Worm (Caenorhabditis elegans): Measurements from ENCODE around the gene faah-6.

The faah-6 gene

DNA sequence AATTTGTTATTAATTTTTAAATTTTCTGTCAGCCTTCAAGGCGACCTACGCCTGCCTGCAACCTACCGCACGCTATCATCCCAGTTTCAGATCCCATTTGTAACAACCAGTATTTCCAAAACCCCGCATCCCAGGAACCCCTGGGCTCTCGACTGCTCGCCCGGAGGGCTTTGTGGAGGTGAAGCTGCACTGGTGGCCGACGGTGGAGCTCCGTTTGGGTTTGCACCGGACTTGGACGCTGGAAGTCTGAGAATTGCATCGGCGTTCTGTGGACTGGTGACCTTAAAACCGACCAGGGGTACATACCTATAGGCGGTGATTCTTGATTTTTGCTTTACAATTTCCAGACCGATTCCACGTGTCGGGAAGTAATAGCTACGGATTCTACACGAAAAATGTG, 1.2 kb downstream of the faah-6 start:
- TF ChIP-seq pha-4 (tag; optimal IDR thresholded peaks at IDR 0.05): no peak
- peak; percentile 42; the same call in 1 of the 2 replicates for TF ChIP-seq egrh-3 (GFP tag; IDR thresholded peaks at IDR 0.05)
- TF ChIP-seq zfh-2 (GFP tag; conservative IDR thresholded peaks at IDR 0.05): peak; percentile 78
- no peak for TF ChIP-seq C17E4.6 (GFP tag; IDR thresholded peaks at IDR 0.05)
- no peak for TF ChIP-seq mes-4 (tag; optimal IDR thresholded peaks at IDR 0.05)

DNA sequence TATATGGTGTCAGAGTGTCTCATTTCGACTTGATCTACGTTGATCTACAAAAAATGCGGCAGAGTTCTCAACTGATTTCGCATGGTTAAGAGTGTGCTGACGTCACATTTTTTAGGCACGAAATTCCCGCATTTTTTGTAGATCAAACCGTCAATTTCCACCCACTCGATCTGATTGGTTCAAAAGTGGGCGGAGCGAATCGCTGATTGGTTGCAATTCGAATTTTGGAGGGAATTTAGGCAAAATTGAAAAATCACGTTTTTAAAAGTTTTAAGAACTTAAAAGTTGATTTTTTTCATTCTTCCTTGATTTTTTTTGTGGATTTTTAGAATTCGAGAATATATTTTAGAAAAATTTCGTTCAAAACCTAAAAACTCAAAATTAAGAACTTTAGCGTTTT, 6.1 kb downstream of the faah-6 start:
- TF ChIP-seq nfyb-1 (GFP tag; IDR thresholded peaks at IDR 0.05): 0 out of 2 replicates have a peak, but pooled peaks have one; percentile 48
- no peak for TF ChIP-seq aptf-2 (GFP tag; conservative IDR thresholded peaks at IDR 0.05)

DNA sequence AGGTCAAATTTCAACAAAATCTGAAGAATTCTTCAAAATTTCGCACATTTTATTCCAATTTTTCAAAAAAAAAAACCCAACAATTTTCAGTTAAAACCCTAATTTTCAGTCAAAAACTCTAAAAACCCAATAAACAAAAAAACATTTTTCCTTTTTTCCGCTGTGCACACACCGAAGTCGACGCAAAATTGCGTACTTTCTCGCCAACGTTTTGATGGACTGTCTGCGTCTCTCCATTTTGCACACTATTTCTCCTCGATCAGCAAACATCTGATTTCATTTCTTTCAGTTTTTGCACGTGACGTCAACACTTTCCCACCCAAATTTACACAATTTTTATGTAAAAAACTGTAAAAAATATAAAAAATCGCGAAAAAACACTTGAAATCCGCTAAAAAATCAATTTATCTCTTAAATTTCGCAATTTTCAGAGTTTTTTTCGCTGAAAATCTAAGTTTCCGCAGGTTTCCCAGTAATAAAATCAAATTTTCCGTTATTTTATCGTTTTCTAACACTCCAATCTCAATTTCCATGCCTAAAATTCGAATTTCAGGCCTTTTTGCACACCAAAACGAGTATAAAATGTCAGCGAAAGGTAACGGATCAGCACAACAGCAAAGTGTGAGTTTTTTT, 7.0 kb downstream of the faah-6 start, which contains the start of gene crh-1:
Gene crh-1, plus strand, starts transcription at position 583 of the 633 bp plus-strand sequence.
- peak; percentile 71; the same call in 1 of the 2 replicates for TF ChIP-seq pbrm-1 (GFP tag; IDR thresholded peaks at IDR 0.05)
- no peak for TF ChIP-seq ama-1 (optimal IDR thresholded peaks at IDR 0.05)
- no peak for TF ChIP-seq ama-1 (GFP tag; optimal IDR thresholded peaks at IDR 0.05)
- peak; percentile 57 for TF ChIP-seq D2030.7 (GFP tag; IDR thresholded peaks at IDR 0.05)
- peak; percentile 43; the same call in 1 of the 2 replicates for TF ChIP-seq ceh-91 (GFP tag; IDR thresholded peaks at IDR 0.05)
- TF ChIP-seq snpc-1.3 (tag; optimal IDR thresholded peaks at IDR 0.05; ENCODE audit: insufficient read depth): peak; percentile 56
- TF ChIP-seq attf-6 (GFP tag; IDR thresholded peaks at IDR 0.05): no peak
- no peak for TF ChIP-seq egl-18 (GFP tag; IDR thresholded peaks at IDR 0.05)
- TF ChIP-seq sea-2 (GFP tag; IDR thresholded peaks at IDR 0.05): no peak
- no peak for TF ChIP-seq rpc-1 (optimal IDR thresholded peaks at IDR 0.05)
- TF ChIP-seq rpc-1 (tag; optimal IDR thresholded peaks at IDR 0.05): no peak
- TF ChIP-seq lag-1 (GFP tag; IDR thresholded peaks at IDR 0.05): no peak
- TF ChIP-seq cebp-1 (GFP tag; IDR thresholded peaks at IDR 0.05): no peak
- peak; percentile 7 for TF ChIP-seq cebp-1 (tag; optimal IDR thresholded peaks at IDR 0.05)
- no peak for TF ChIP-seq nhr-90 (tag; optimal IDR thresholded peaks at IDR 0.05)
- TF ChIP-seq nfya-1 (tag; optimal IDR thresholded peaks at IDR 0.05; ENCODE audit: borderline replicate concordance, insufficient read depth): no peak
- TF ChIP-seq unc-62 (GFP tag; optimal IDR thresholded peaks at IDR 0.05): no peak
- TF ChIP-seq gei-17 (GFP tag; optimal IDR thresholded peaks at IDR 0.05): peak; percentile 33
- no peak for TF ChIP-seq somi-1 (GFP tag; optimal IDR thresholded peaks at IDR 0.05)
- TF ChIP-seq hsf-1 (GFP tag; IDR thresholded peaks at IDR 0.05): no peak
- TF ChIP-seq hmg-1.2 (GFP tag; IDR thresholded peaks at IDR 0.05): peak; percentile 99
- TF ChIP-seq ztf-18 (tag; optimal IDR thresholded peaks at IDR 0.05): no peak
- TF ChIP-seq dpff-1 (tag; optimal IDR thresholded peaks at IDR 0.05): no peak
- TF ChIP-seq F57C9.4 (tag; optimal IDR thresholded peaks at IDR 0.05): no peak
- no peak for TF ChIP-seq F49E8.2 (tag; optimal IDR thresholded peaks at IDR 0.05; ENCODE audit: insufficient read depth)
- no peak for TF ChIP-seq dpl-1 (GFP tag; optimal IDR thresholded peaks at IDR 0.05)
- TF ChIP-seq B0019.2 (GFP tag; conservative IDR thresholded peaks at IDR 0.05): no peak
- TF ChIP-seq Y53F4B.3 (GFP tag; IDR thresholded peaks at IDR 0.05): no peak
- no peak for TF ChIP-seq athp-1 (tag; optimal IDR thresholded peaks at IDR 0.05)
- TF ChIP-seq lin-40 (tag; optimal IDR thresholded peaks at IDR 0.05): peak; percentile 81
- TF ChIP-seq ceh-40 (GFP tag; IDR thresholded peaks at IDR 0.05): no peak
- no peak for TF ChIP-seq Y79H2A.3 (GFP tag; conservative IDR thresholded peaks at IDR 0.05)
- no peak for TF ChIP-seq ceh-27 (GFP tag; optimal IDR thresholded peaks at IDR 0.05)
- no peak for TF ChIP-seq attf-3 (GFP tag; conservative IDR thresholded peaks at IDR 0.05)
- TF ChIP-seq B0035.1 (tag; optimal IDR thresholded peaks at IDR 0.05): no peak
- TF ChIP-seq tbx-9 (tag; optimal IDR thresholded peaks at IDR 0.05; ENCODE audit: borderline replicate concordance): no peak
- TF ChIP-seq sdz-38 (tag; optimal IDR thresholded peaks at IDR 0.05): no peak
- peak; percentile 43 for TF ChIP-seq attf-5 (GFP tag; optimal IDR thresholded peaks at IDR 0.05)
- no peak for TF ChIP-seq C06A6.2 (GFP tag; conservative IDR thresholded peaks at IDR 0.05)
- TF ChIP-seq aptf-2 (GFP tag; conservative IDR thresholded peaks at IDR 0.05): no peak

Measured in whole organism, young adult.